Worm (Caenorhabditis elegans) whole organism, early embryonic: ENCODE results near the gene gsp-2.

ENCODE experiments used
- B0310.2 ChIP-seq: sonication (generic microtip); optimal IDR thresholded peaks from 2 replicates; lab custom pipeline; 2016; ENCODE audit warnings: mild to moderate bottlenecking, missing genetic modification characterization, missing compliant biosample characterization
- F13C5.2 ChIP-seq: sonication (generic microtip); optimal IDR thresholded peaks from 2 replicates; lab custom pipeline; 2017; ENCODE audit warnings: mild to moderate bottlenecking, missing genetic modification characterization, inconsistent platforms, missing compliant biosample characterization
- aly-1 ChIP-seq: sonication (generic microtip); optimal IDR thresholded peaks from 2 replicates; lab custom pipeline; 2016; ENCODE audit warnings: missing genetic modification characterization, missing compliant biosample characterization
- ama-1 ChIP-seq: fragments of 150-350 bp; optimal IDR thresholded peaks from 2 replicates; lab custom pipeline; 2014
- ceh-13 ChIP-seq: fragments of 200-800 bp; sonication (Bioruptor generic); optimal IDR thresholded peaks from 2 replicates; lab custom pipeline; 2018; ENCODE audit warnings: mild to moderate bottlenecking, missing genetic modification characterization, missing compliant biosample characterization
- ceh-36 ChIP-seq: sonication (generic microtip); optimal IDR thresholded peaks from 2 replicates; lab custom pipeline; 2016; ENCODE audit warnings: missing genetic modification characterization, inconsistent platforms, missing compliant biosample characterization
- ets-7 ChIP-seq: sonication (generic microtip); optimal IDR thresholded peaks from 2 replicates; lab custom pipeline; 2016; ENCODE audit warnings: missing genotype, missing genetic modification characterization, missing compliant biosample characterization
- flt-1 ChIP-seq: fragments of 200-800 bp; sonication (Bioruptor generic); IDR thresholded peaks from 2 replicates; pipeline ENCODE4 v1.3.6; 2022; ENCODE audit warnings: missing genetic modification characterization, missing compliant biosample characterization
- hmbx-1 ChIP-seq: sonication (generic microtip); optimal IDR thresholded peaks from 2 replicates; lab custom pipeline; 2016; ENCODE audit warnings: mild to moderate bottlenecking, missing genetic modification characterization, missing compliant biosample characterization
- hmg-4 ChIP-seq: fragments of 200-800 bp; sonication (Bioruptor generic); optimal IDR thresholded peaks from 2 replicates; lab custom pipeline; 2018; ENCODE audit warnings: mild to moderate bottlenecking, missing genetic modification characterization, missing compliant biosample characterization
- hnd-1 ChIP-seq: sonication (generic microtip); optimal IDR thresholded peaks from 2 replicates; lab custom pipeline; 2016; ENCODE audit warnings: missing genetic modification characterization, missing compliant biosample characterization
- pes-1 ChIP-seq: fragments of 200-800 bp; sonication (Bioruptor generic); IDR thresholded peaks from 2 replicates; pipeline ENCODE4 v1.3.6; 2022; ENCODE audit warnings: missing genetic modification reagents, missing genetic modification characterization, missing compliant biosample characterization
- scrt-1 ChIP-seq: fragments of 200-800 bp; sonication (Bioruptor generic); IDR thresholded peaks from 2 replicates; pipeline ENCODE4 v1.3.6; 2022; ENCODE audit warnings: missing genetic modification characterization, missing compliant biosample characterization
- sea-1 ChIP-seq: fragments of 200-800 bp; sonication (Bioruptor generic); conservative IDR thresholded peaks from 2 replicates; pipeline ENCODE4 v1.3.6; 2022; ENCODE audit warnings: missing genetic modification characterization, missing compliant biosample characterization
- tbx-11 ChIP-seq: fragments of 200-800 bp; sonication (Bioruptor generic); IDR thresholded peaks from 2 replicates; pipeline ENCODE4 v1.3.6; 2022; ENCODE audit warnings: missing genetic modification characterization, missing compliant biosample characterization
- tbx-37 ChIP-seq: fragments of 200-800 bp; sonication (Bioruptor generic); conservative IDR thresholded peaks from 2 replicates; pipeline ENCODE4 v1.3.6; 2022; ENCODE audit warnings: missing genetic modification reagents, missing genetic modification characterization, missing compliant biosample characterization
- tra-4 ChIP-seq: sonication (generic microtip); optimal IDR thresholded peaks from 2 replicates; lab custom pipeline; 2017; ENCODE audit warnings: missing genetic modification characterization, missing compliant biosample characterization

gsp-2 gene

DNA sequence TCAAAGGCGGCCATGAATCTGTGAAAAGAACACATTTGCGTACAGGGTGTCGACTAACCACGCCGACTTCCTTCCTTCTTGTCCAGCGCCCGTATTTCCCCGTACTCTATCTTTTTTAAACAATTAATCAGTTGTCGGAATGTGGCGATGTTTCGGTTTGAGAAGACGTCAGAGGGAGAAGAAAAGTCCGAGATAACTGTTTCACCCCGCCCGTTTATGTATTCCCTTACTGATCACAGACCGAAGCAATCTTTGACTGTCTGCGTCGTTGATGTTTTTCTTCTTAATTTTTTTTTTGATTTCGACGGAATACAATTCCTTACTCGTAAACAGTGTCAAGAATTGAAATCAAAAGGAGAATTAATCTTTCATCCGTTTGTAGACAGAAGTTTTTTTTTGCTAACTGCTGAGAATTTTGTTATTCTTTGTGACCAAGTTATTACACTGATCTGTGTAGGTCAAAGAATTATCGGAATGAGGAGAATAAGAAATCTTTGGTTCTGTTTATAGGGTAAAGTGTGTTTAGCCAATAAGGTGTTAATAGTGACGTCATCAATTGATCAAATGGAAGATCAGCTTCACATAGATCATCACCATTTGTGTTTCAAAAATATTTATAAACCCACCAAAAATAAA, 39.2 kb upstream of the gsp-2 start:
- TF ChIP-seq tbx-37 (no peak), ama-1 (lab: Kevin White, UChicago) (no peak), tbx-11 (no peak), B0310.2 (no peak), hmbx-1 (no peak), tra-4 (tag; lab: Kevin White, UChicago) (no peak), aly-1 (tag; lab: Kevin White, UChicago) (no peak), hmg-4 (GFP tag; lab: Kevin White, UChicago) (no peak), ceh-13 (GFP tag; lab: Kevin White, UChicago) (no peak), sea-1 (GFP tag; lab: Robert Waterston, UW) (no peak), ceh-36 (tag; lab: Kevin White, UChicago) (no peak), pes-1 (GFP tag; lab: Robert Waterston, UW) (no peak), flt-1 (GFP tag; lab: Robert Waterston, UW) (no peak)

- TF ChIP-seq ama-1 (lab: Kevin White, UChicago) = no peak
- no peak for TF ChIP-seq hnd-1 (tag; lab: Kevin White, UChicago)
- TF ChIP-seq ceh-13 (GFP tag; lab: Kevin White, UChicago) = no peak
- no peak for TF ChIP-seq pes-1 (GFP tag; lab: Robert Waterston, UW)
- no peak for TF ChIP-seq flt-1 (GFP tag; lab: Robert Waterston, UW)
- no peak for TF ChIP-seq scrt-1 (GFP tag; lab: Robert Waterston, UW)
- TF ChIP-seq hmbx-1 = no peak
- TF ChIP-seq B0310.2 = no peak
- TF ChIP-seq aly-1 (tag; lab: Kevin White, UChicago) = no peak
- TF ChIP-seq tbx-11 = no peak
- TF ChIP-seq hmg-4 (GFP tag; lab: Kevin White, UChicago) = no peak
- TF ChIP-seq tbx-37 = no peak
Observed at ce11 chrIII:7298045-7298444, 38.3 kb upstream of the gsp-2 start.

ce11 chrIII:7299466-7299865, 36.9 kb upstream of the gsp-2 start, which contains the start of the genes B0361.14 and B0361.9:
Gene B0361.14, minus strand, starts transcription at chrIII:7299531.
Gene B0361.9, minus strand, starts transcription at chrIII:7299631.
- TF ChIP-seq ceh-36 (tag; lab: Kevin White, UChicago) = no peak
- TF ChIP-seq scrt-1 (GFP tag; lab: Robert Waterston, UW) = no peak
- no peak for TF ChIP-seq hnd-1 (tag; lab: Kevin White, UChicago)
- no peak for TF ChIP-seq ets-7 (tag; lab: Kevin White, UChicago)
- no peak for TF ChIP-seq aly-1 (tag; lab: Kevin White, UChicago)
- no peak for TF ChIP-seq pes-1 (GFP tag; lab: Robert Waterston, UW)
- TF ChIP-seq flt-1 (GFP tag; lab: Robert Waterston, UW) = no peak

DNA sequence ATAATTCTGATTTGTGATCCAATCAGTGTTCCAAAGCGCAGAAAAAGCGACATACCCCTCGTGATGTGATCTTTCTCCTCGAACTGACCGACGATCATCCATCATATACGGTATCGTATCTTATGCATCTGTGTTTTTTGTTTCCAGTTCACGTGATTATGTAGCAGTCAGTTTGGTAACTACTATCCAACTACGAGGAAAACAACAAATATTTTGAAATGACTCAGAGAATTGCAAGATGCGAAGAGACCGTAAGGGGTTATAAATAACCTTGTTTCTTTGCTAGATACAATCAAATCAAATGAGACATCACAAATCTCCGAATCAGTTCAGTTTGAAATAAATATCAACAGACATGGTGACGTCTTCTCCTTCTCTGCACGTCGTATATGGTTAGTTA, 36.2 kb upstream of the gsp-2 start:
- TF ChIP-seq ceh-36 (tag; lab: Kevin White, UChicago) = no peak
- TF ChIP-seq tbx-11 = no peak
- no peak for TF ChIP-seq tbx-37
- no peak for TF ChIP-seq tra-4 (tag; lab: Kevin White, UChicago)
- no peak for TF ChIP-seq hnd-1 (tag; lab: Kevin White, UChicago)
- no peak for TF ChIP-seq sea-1 (GFP tag; lab: Robert Waterston, UW)
- no peak for TF ChIP-seq aly-1 (tag; lab: Kevin White, UChicago)
- no peak for TF ChIP-seq F13C5.2 (tag; lab: Kevin White, UChicago)
- no peak for TF ChIP-seq hmg-4 (GFP tag; lab: Kevin White, UChicago)
- TF ChIP-seq pes-1 (GFP tag; lab: Robert Waterston, UW) = no peak
- TF ChIP-seq B0310.2 = no peak
- no peak for TF ChIP-seq ceh-13 (GFP tag; lab: Kevin White, UChicago)
- TF ChIP-seq ama-1 (lab: Kevin White, UChicago) = no peak
- no peak for TF ChIP-seq scrt-1 (GFP tag; lab: Robert Waterston, UW)
- no peak for TF ChIP-seq hmbx-1
- TF ChIP-seq ets-7 (tag; lab: Kevin White, UChicago) = no peak
- TF ChIP-seq flt-1 (GFP tag; lab: Robert Waterston, UW) = no peak

- no peak for TF ChIP-seq pes-1 (GFP tag; lab: Robert Waterston, UW)
- no peak for TF ChIP-seq hnd-1 (tag; lab: Kevin White, UChicago)
- no peak for TF ChIP-seq hmg-4 (GFP tag; lab: Kevin White, UChicago)
- no peak for TF ChIP-seq tbx-37
- TF ChIP-seq scrt-1 (GFP tag; lab: Robert Waterston, UW) = no peak
- TF ChIP-seq ets-7 (tag; lab: Kevin White, UChicago) = no peak
- TF ChIP-seq flt-1 (GFP tag; lab: Robert Waterston, UW) = no peak
- no peak for TF ChIP-seq ceh-36 (tag; lab: Kevin White, UChicago)
- no peak for TF ChIP-seq B0310.2
- TF ChIP-seq tbx-11 = no peak
Observed at ce11 chrIII:7300763-7301162, 35.6 kb upstream of the gsp-2 start.

DNA sequence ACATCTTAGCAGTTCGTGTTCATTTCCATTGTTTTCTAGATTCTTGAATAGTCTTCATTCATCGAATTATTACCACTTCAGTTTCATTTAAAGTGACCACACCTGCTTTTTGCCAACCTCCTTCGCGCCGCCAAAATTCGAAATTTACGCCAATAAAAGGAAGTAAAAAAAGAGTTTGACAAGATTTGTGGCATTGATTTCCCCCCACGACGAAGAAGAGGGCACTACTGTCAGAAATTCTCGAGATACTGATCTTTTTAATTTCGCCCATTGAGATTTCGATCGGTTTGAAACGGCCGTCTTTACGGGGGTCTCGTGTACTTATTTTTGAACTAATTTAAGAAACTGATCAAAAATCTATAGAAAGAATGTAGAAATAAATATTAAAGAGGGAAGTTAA, 34.7 kb upstream of the gsp-2 start:
- no peak for TF ChIP-seq sea-1 (GFP tag; lab: Robert Waterston, UW)

ce11 chrIII:7304961-7305648, 31.3 kb upstream of the gsp-2 start:
- no peak for TF ChIP-seq pes-1 (GFP tag; lab: Robert Waterston, UW)
- no peak for TF ChIP-seq tra-4 (tag; lab: Kevin White, UChicago)
- TF ChIP-seq F13C5.2 (tag; lab: Kevin White, UChicago) = no peak
- no peak for TF ChIP-seq B0310.2
- TF ChIP-seq hnd-1 (tag; lab: Kevin White, UChicago) = no peak
- no peak for TF ChIP-seq hmbx-1
- no peak for TF ChIP-seq tbx-37
- no peak for TF ChIP-seq tbx-11
- no peak for TF ChIP-seq hmg-4 (GFP tag; lab: Kevin White, UChicago)
- TF ChIP-seq scrt-1 (GFP tag; lab: Robert Waterston, UW) = no peak
- no peak for TF ChIP-seq aly-1 (tag; lab: Kevin White, UChicago)
- TF ChIP-seq ets-7 (tag; lab: Kevin White, UChicago) = no peak
- TF ChIP-seq ama-1 (lab: Kevin White, UChicago) = no peak
